Worm (Caenorhabditis elegans) whole organism, L2 larva: ENCODE measurements around the gene gst-17.

ENCODE experiments used
- F13H6.1 ChIP-seq: sonication (generic microtip); optimal IDR thresholded peaks from 2 replicates; lab custom pipeline; 2016; ENCODE audit warnings: missing genetic modification characterization, missing compliant biosample characterization
- ama-1 ChIP-seq: fragments of 150-350 bp; optimal IDR thresholded peaks from 2 replicates; lab custom pipeline; 2018; ENCODE audit warnings: inconsistent platforms
- elt-3 ChIP-seq: sonication (generic microtip); optimal IDR thresholded peaks from 2 replicates; lab custom pipeline; 2017; ENCODE audit warnings: missing biosample characterization, missing genetic modification characterization
- nhr-237 ChIP-seq: fragments of 150-350 bp; optimal IDR thresholded peaks from 2 replicates; lab custom pipeline; 2014; ENCODE audit warnings: missing biosample characterization, missing genetic modification characterization
- snpc-4 ChIP-seq: fragments of 150-350 bp; optimal IDR thresholded peaks from 2 replicates; lab custom pipeline; 2014; ENCODE audit warnings: missing biosample characterization, missing genetic modification characterization

ce11 chrII:13617808-13618207, 12.8 kb downstream of the gst-17 start, which contains the start of gene gst-12:
- TF ChIP-seq ama-1 (lab: Kevin White, UChicago) (no peak), F13H6.1 (tag; lab: Kevin White, UChicago) (no peak), elt-3 (tag; lab: Kevin White, UChicago) (no peak), snpc-4 (no peak), nhr-237 (tag; lab: Kevin White, UChicago) (no peak)
